Worm (Caenorhabditis elegans) whole organism, mixed stage, embryonic: ENCODE measurements around the gene C07C7.3.

Experiments
- ceh-83 ChIP-seq: fragments of 200-800 bp; sonication (Bioruptor generic); optimal IDR thresholded peaks from 2 replicates; lab custom pipeline; 2018; ENCODE audit warnings: mild to moderate bottlenecking, missing genetic modification characterization, missing compliant biosample characterization
- mls-2 ChIP-seq: sonication (generic microtip); optimal IDR thresholded peaks from 2 replicates; lab custom pipeline; 2016; ENCODE audit warnings: mild to moderate bottlenecking, missing genetic modification characterization, moderate library complexity, missing compliant biosample characterization
- pha-4 ChIP-seq: fragments of 150-350 bp; optimal IDR thresholded peaks from 2 replicates; lab custom pipeline; 2018; ENCODE audit warnings: missing biosample characterization, missing genetic modification reagents, missing genetic modification characterization

DNA sequence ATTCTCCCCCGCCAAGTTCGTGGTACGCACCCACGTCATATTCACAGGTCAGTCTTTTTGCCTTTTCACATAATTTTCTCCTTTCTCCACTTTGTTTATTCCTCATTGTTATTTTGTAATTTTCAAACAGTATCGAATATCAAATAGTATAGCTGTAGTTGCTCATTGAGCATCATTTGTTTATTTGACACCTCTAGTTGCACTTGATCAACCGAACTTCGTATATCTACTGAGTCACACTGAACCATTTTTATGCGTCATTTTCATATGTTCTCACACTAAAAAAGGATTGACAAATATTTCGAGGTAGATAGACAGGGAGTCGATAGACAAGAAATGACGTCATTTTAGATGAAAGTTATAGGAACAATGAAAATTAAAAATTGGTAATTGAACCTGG lies 45.6 kb upstream of the C07C7.3 start:
- no peak for TF ChIP-seq pha-4
- no peak for TF ChIP-seq mls-2 (tag; lab: Kevin White, UChicago)
- no peak for TF ChIP-seq ceh-83
